Fruit fly (Drosophila melanogaster) whole organism, prepupa: ENCODE results near the gene LysD.

Source experiments
- Blimp-1 ChIP-seq: fragments of 200-800 bp; sonication (Bioruptor generic); optimal IDR thresholded peaks from 3 replicates; lab custom pipeline; 2017; ENCODE audit warnings: missing biosample characterization, missing genetic modification characterization, mild to moderate bottlenecking, moderate library complexity, missing genetic modification reagents
- CG11902 ChIP-seq: fragments of 200-800 bp; sonication (Bioruptor generic); optimal IDR thresholded peaks from 3 replicates; lab custom pipeline; 2016; ENCODE audit warnings: missing biosample characterization, missing genetic modification characterization
- CG15336 ChIP-seq: fragments of 200-800 bp; sonication (Bioruptor generic); IDR thresholded peaks from 2 replicates; pipeline ENCODE4 v1.3.6; 2022; ENCODE audit warnings: missing biosample characterization, missing genetic modification characterization
- CG16779 ChIP-seq: fragments of 200-800 bp; sonication (Bioruptor generic); optimal IDR thresholded peaks from 3 replicates; lab custom pipeline; 2017; ENCODE audit warnings: missing biosample characterization, mild to moderate bottlenecking, missing genetic modification characterization
- CG3032 ChIP-seq: fragments of 200-800 bp; optimal IDR thresholded peaks from 2 replicates; lab custom pipeline; 2019; ENCODE audit warnings: missing biosample characterization, mild to moderate bottlenecking, missing genetic modification characterization, moderate library complexity
- CG31627 ChIP-seq: fragments of 200-800 bp; sonication (Bioruptor generic); optimal IDR thresholded peaks from 3 replicates; lab custom pipeline; 2016; ENCODE audit warnings: missing biosample characterization, missing genetic modification characterization
- CG34406 ChIP-seq: fragments of 200-800 bp; sonication (Bioruptor generic); optimal IDR thresholded peaks from 3 replicates; lab custom pipeline; 2016; ENCODE audit warnings: missing biosample characterization, missing genetic modification characterization
- CG3919 ChIP-seq: fragments of 200-800 bp; sonication (Bioruptor generic); optimal IDR thresholded peaks from 3 replicates; lab custom pipeline; 2016; ENCODE audit warnings: missing biosample characterization, missing genetic modification characterization
- CG4318 ChIP-seq: fragments of 200-800 bp; sonication (Bioruptor generic); optimal IDR thresholded peaks from 3 replicates; lab custom pipeline; 2017; ENCODE audit warnings: missing biosample characterization, mild to moderate bottlenecking, missing genetic modification characterization
- CG6163 ChIP-seq: fragments of 200-800 bp; sonication (Bioruptor generic); IDR thresholded peaks from 3 replicates; pipeline ENCODE4 v1.3.6; 2022; ENCODE audit warnings: missing biosample characterization, missing genetic modification characterization
- CG6276 ChIP-seq: fragments of 200-800 bp; sonication (Bioruptor generic); optimal IDR thresholded peaks from 2 replicates; lab custom pipeline; 2017; ENCODE audit warnings: missing biosample characterization, mild to moderate bottlenecking, missing genetic modification characterization
- CG6854 ChIP-seq: fragments of 200-800 bp; sonication (Bioruptor generic); optimal IDR thresholded peaks from 2 replicates; lab custom pipeline; 2017; ENCODE audit warnings: missing biosample characterization, mild to moderate bottlenecking, missing genetic modification characterization
- CG7368 ChIP-seq: fragments of 200-800 bp; sonication (Bioruptor generic); optimal IDR thresholded peaks from 3 replicates; lab custom pipeline; 2016; ENCODE audit warnings: missing biosample characterization, missing genetic modification characterization
- CG8119 ChIP-seq: fragments of 200-800 bp; sonication (Bioruptor generic); IDR thresholded peaks from 3 replicates; pipeline ENCODE4 v1.3.6; 2022; ENCODE audit warnings: missing biosample characterization, missing genetic modification characterization
- CG8319 ChIP-seq: fragments of 200-800 bp; sonication (Bioruptor generic); optimal IDR thresholded peaks from 3 replicates; lab custom pipeline; 2016; ENCODE audit warnings: missing biosample characterization, missing genetic modification characterization
- CG8632 ChIP-seq: fragments of 200-800 bp; sonication (Bioruptor generic); optimal IDR thresholded peaks from 3 replicates; lab custom pipeline; 2016; ENCODE audit warnings: missing biosample characterization, missing genetic modification characterization
- CG9139 ChIP-seq: fragments of 200-800 bp; sonication (Bioruptor generic); optimal IDR thresholded peaks from 3 replicates; lab custom pipeline; 2017; ENCODE audit warnings: missing biosample characterization, mild to moderate bottlenecking, missing genetic modification characterization
- Eip75B ChIP-seq: fragments of 200-800 bp; sonication (Bioruptor generic); optimal IDR thresholded peaks from 3 replicates; lab custom pipeline; 2016; ENCODE audit warnings: missing biosample characterization, missing genetic modification characterization
- Ets21C ChIP-seq: fragments of 200-800 bp; sonication (Bioruptor generic); optimal IDR thresholded peaks from 3 replicates; lab custom pipeline; 2016; ENCODE audit warnings: missing biosample characterization, missing genetic modification characterization
- Hr38 ChIP-seq: sonication (Bioruptor generic); optimal IDR thresholded peaks from 2 replicates; lab custom pipeline; 2016; ENCODE audit warnings: missing biosample characterization, missing genetic modification characterization
- Hr4 ChIP-seq: fragments of 200-800 bp; sonication (Bioruptor generic); optimal IDR thresholded peaks from 3 replicates; lab custom pipeline; 2016; ENCODE audit warnings: missing biosample characterization, missing genetic modification characterization
- Met ChIP-seq: fragments of 200-800 bp; sonication (Bioruptor generic); optimal IDR thresholded peaks from 3 replicates; lab custom pipeline; 2016; ENCODE audit warnings: missing biosample characterization, missing genetic modification characterization
- OdsH ChIP-seq: fragments of 200-800 bp; sonication (Bioruptor generic); optimal IDR thresholded peaks from 3 replicates; lab custom pipeline; 2016; ENCODE audit warnings: missing biosample characterization, missing genetic modification characterization
- Smox ChIP-seq: fragments of 200-800 bp; sonication (Bioruptor generic); optimal IDR thresholded peaks from 3 replicates; lab custom pipeline; 2016; ENCODE audit warnings: missing biosample characterization, missing genetic modification characterization
- Sox102F ChIP-seq: fragments of 200-800 bp; sonication (Bioruptor generic); optimal IDR thresholded peaks from 2 replicates; lab custom pipeline; 2016; ENCODE audit warnings: missing biosample characterization, mild to moderate bottlenecking, missing genetic modification characterization
- Sox14 ChIP-seq: fragments of 200-800 bp; sonication (Bioruptor generic); optimal IDR thresholded peaks from 3 replicates; lab custom pipeline; 2016; ENCODE audit warnings: missing biosample characterization, missing genetic modification characterization
- Sox15 ChIP-seq: fragments of 200-800 bp; sonication (Bioruptor generic); optimal IDR thresholded peaks from 3 replicates; lab custom pipeline; 2016; ENCODE audit warnings: missing biosample characterization, missing genetic modification characterization
- cyc ChIP-seq: fragments of 200-800 bp; sonication (Bioruptor generic); optimal IDR thresholded peaks from 3 replicates; lab custom pipeline; 2016; ENCODE audit warnings: missing biosample characterization, missing genetic modification characterization
- dac ChIP-seq: fragments of 200-800 bp; sonication (Bioruptor generic); optimal IDR thresholded peaks from 2 replicates; lab custom pipeline; 2017; ENCODE audit warnings: missing biosample characterization, mild to moderate bottlenecking, missing genetic modification characterization
- dsx ChIP-seq: fragments of 200-800 bp; optimal IDR thresholded peaks from 3 replicates; lab custom pipeline; 2019; ENCODE audit warnings: missing biosample characterization, mild to moderate bottlenecking, missing genetic modification characterization, moderate library complexity; ENCODE audit not compliant: poor library complexity, severe bottlenecking
- eg ChIP-seq: fragments of 200-800 bp; sonication (Bioruptor generic); IDR thresholded peaks from 3 replicates; pipeline ENCODE4 v1.3.6; 2022; ENCODE audit warnings: missing biosample characterization, missing genetic modification characterization
- esn ChIP-seq: fragments of 200-800 bp; sonication (Bioruptor generic); optimal IDR thresholded peaks from 2 replicates; lab custom pipeline; 2016; ENCODE audit warnings: missing biosample characterization, mild to moderate bottlenecking, missing genetic modification characterization, moderate library complexity
- fd59A ChIP-seq: fragments of 200-800 bp; sonication (Bioruptor generic); optimal IDR thresholded peaks from 2 replicates; lab custom pipeline; 2017; ENCODE audit warnings: missing biosample characterization, mild to moderate bottlenecking, missing genetic modification characterization, missing genetic modification reagents
- fkh ChIP-seq: fragments of 200-800 bp; sonication (Bioruptor generic); optimal IDR thresholded peaks from 3 replicates; lab custom pipeline; 2017; ENCODE audit warnings: missing biosample characterization, mild to moderate bottlenecking, missing genetic modification characterization, moderate library complexity
- pdm3 ChIP-seq: fragments of 200-800 bp; sonication (Bioruptor generic); optimal IDR thresholded peaks from 3 replicates; lab custom pipeline; 2016; ENCODE audit warnings: missing biosample characterization, missing genetic modification characterization
- salr ChIP-seq, 2 experiments: fragments of 200-800 bp; sonication (Bioruptor generic); optimal IDR thresholded peaks; 3 replicates each; lab custom pipeline; 2016 to 2018; ENCODE audit warnings: missing biosample characterization in 2 of 2, missing genetic modification characterization in 2 of 2, mild to moderate bottlenecking in 1 of 2
- spab ChIP-seq: fragments of 200-800 bp; sonication (Bioruptor generic); optimal IDR thresholded peaks from 2 replicates; lab custom pipeline; 2017; ENCODE audit warnings: missing biosample characterization, mild to moderate bottlenecking, missing genetic modification characterization, missing genetic modification reagents
- svp ChIP-seq: fragments of 200-800 bp; sonication (Bioruptor generic); peaks from one replicate; lab custom pipeline; 2016; ENCODE audit warnings: missing biosample characterization, missing genetic modification characterization

Gene LysD

dm6 chr3L:1178115-1178583 is 32.8 kb downstream of the LysD start (continued):
- no peak for TF ChIP-seq CG6854 (GFP tag; lab: Kevin White, UChicago)
- TF ChIP-seq Hr38 (GFP tag; lab: Kevin White, UChicago) = no peak
- TF ChIP-seq Sox15 = no peak
- peak; percentile 60 to 65 for TF ChIP-seq salr (GFP tag; optimal IDR thresholded peaks at IDR 0.05; lab: Kevin White, UChicago)

dm6 chr3L:1177085-1177484 is 33.9 kb downstream of the LysD start, which contains the start of gene bab2:
Gene bab2 (minus strand): TSS chr3L:1177276.
- no peak for TF ChIP-seq Hr4 (GFP tag; lab: Kevin White, UChicago)
- no peak for TF ChIP-seq CG11902
- TF ChIP-seq CG8632 (GFP tag; lab: Kevin White, UChicago) = no peak
- 0 out of 2 replicates have a peak, but pooled peaks have one; percentile 23 for TF ChIP-seq CG15336 (GFP tag; lab: Robert Waterston, UW)
- no peak for TF ChIP-seq Met (GFP tag; lab: Kevin White, UChicago)
- no peak for TF ChIP-seq Blimp-1
- TF ChIP-seq CG3919 (GFP tag; lab: Kevin White, UChicago) = no peak
- TF ChIP-seq Ets21C (GFP tag; lab: Kevin White, UChicago) = no peak
- TF ChIP-seq Sox14 (GFP tag; lab: Kevin White, UChicago) = peak; percentile 39
- TF ChIP-seq cyc (GFP tag; lab: Kevin White, UChicago) = no peak
- no peak for TF ChIP-seq CG3032 (tag; lab: Kevin White, UChicago)
- no peak for TF ChIP-seq OdsH (GFP tag; lab: Kevin White, UChicago)
- TF ChIP-seq spab = no peak
- TF ChIP-seq CG16779 (tag; lab: Kevin White, UChicago) = no peak
- no peak for TF ChIP-seq Smox (GFP tag; lab: Kevin White, UChicago)
- TF ChIP-seq CG6163 (GFP tag; lab: Robert Waterston, UW) = peak; percentile 67; the same call in 2 of the 3 replicates
- no peak for TF ChIP-seq CG31627 (GFP tag; lab: Kevin White, UChicago)
- TF ChIP-seq Sox102F (GFP tag; lab: Kevin White, UChicago) = no peak
- no peak for TF ChIP-seq CG9139
- TF ChIP-seq pdm3 (GFP tag; lab: Kevin White, UChicago) = no peak
- no peak for TF ChIP-seq salr (GFP tag; optimal IDR thresholded peaks at IDR 0.05; lab: Kevin White, UChicago)
- peak; percentile 39; the same call in 1 of the 3 replicates for TF ChIP-seq eg
- TF ChIP-seq Sox15 = no peak
- TF ChIP-seq Hr38 (GFP tag; lab: Kevin White, UChicago) = no peak
- TF ChIP-seq dsx = peak; percentile 68
- no peak for TF ChIP-seq CG7368
- peak; percentile 32 for TF ChIP-seq esn
- TF ChIP-seq CG6276 (GFP tag; lab: Kevin White, UChicago) = no peak
- no peak for TF ChIP-seq CG8119
- no peak for TF ChIP-seq CG6854 (GFP tag; lab: Kevin White, UChicago)
- no peak for TF ChIP-seq CG34406 (GFP tag; lab: Kevin White, UChicago)
- TF ChIP-seq fkh (GFP tag; lab: Kevin White, UChicago) = peak; percentile 50
- TF ChIP-seq dac (GFP tag; lab: Kevin White, UChicago) = no peak

- TF ChIP-seq CG8319 (GFP tag; lab: Kevin White, UChicago) (no peak), Eip75B (GFP tag; lab: Kevin White, UChicago) (no peak), CG4318 (GFP tag; lab: Kevin White, UChicago) (no peak), CG8119 (no peak), Hr4 (GFP tag; lab: Kevin White, UChicago) (no peak), fd59A (no peak), svp (GFP tag; lab: Kevin White, UChicago) (peak; percentile 53), CG6163 (GFP tag; lab: Robert Waterston, UW) (0 out of 3 replicates have a peak, but pooled peaks have one; percentile 27)
Measured at dm6 chr3L:1176515-1176914, 34.5 kb downstream of the LysD start.
